Worm (Caenorhabditis elegans) whole organism, L1 larva: ENCODE results near the gene Y53G8B.1.

Experiments
- C16A3.4 ChIP-seq: fragments of 150-350 bp; optimal IDR thresholded peaks from 2 replicates; lab custom pipeline; 2014; ENCODE audit warnings: missing biosample characterization, missing genetic modification characterization
- C34B4.2 ChIP-seq: sonication (generic microtip); optimal IDR thresholded peaks from 2 replicates; lab custom pipeline; 2017; ENCODE audit warnings: mild to moderate bottlenecking, missing genetic modification characterization, missing compliant biosample characterization
- F16B12.6 ChIP-seq: fragments of 150-350 bp; optimal IDR thresholded peaks from 2 replicates; lab custom pipeline; 2014; ENCODE audit warnings: missing biosample characterization, missing genetic modification characterization
- Y116A8C.19 ChIP-seq: sonication (generic microtip); optimal IDR thresholded peaks from 2 replicates; lab custom pipeline; 2016; ENCODE audit warnings: missing compliant biosample characterization, missing genetic modification characterization, borderline replicate concordance
- aha-1 ChIP-seq: fragments of 150-350 bp; optimal IDR thresholded peaks from 2 replicates; lab custom pipeline; 2014; ENCODE audit warnings: missing biosample characterization, missing genetic modification characterization
- alr-1 ChIP-seq: fragments of 200-800 bp; sonication (Bioruptor generic); optimal IDR thresholded peaks from 2 replicates; lab custom pipeline; 2018; ENCODE audit warnings: borderline replicate concordance, mild to moderate bottlenecking, missing genetic modification characterization, missing compliant biosample characterization
- ceh-63 ChIP-seq: fragments of 200-800 bp; sonication (Bioruptor generic); optimal IDR thresholded peaks from 2 replicates; lab custom pipeline; 2018; ENCODE audit warnings: mild to moderate bottlenecking, missing genetic modification characterization, missing compliant biosample characterization
- ceh-82 ChIP-seq, 3 experiments: fragments of 150-350 bp in 1 of 3; sonication (generic microtip) in 2 of 3; optimal IDR thresholded peaks; 2 replicates each; lab custom pipeline; 2014 to 2017; ENCODE audit warnings: missing biosample characterization in 3 of 3, missing genetic modification characterization in 3 of 3
- ceh-88 ChIP-seq: fragments of 200-800 bp; sonication (Bioruptor generic); IDR thresholded peaks from 2 replicates; pipeline ENCODE4 v1.3.6; 2022; ENCODE audit warnings: missing genetic modification characterization, missing compliant biosample characterization
- ceh-90 ChIP-seq: sonication (generic microtip); optimal IDR thresholded peaks from 2 replicates; lab custom pipeline; 2016; ENCODE audit warnings: missing genetic modification characterization, missing compliant biosample characterization
- ces-1 ChIP-seq: fragments of 150-350 bp; optimal IDR thresholded peaks from 2 replicates; lab custom pipeline; 2014; ENCODE audit warnings: missing biosample characterization, missing genetic modification reagents, missing genetic modification characterization
- dpl-1 ChIP-seq, 3 experiments: fragments of 150-350 bp in 2 of 3; sonication (generic microtip) in 1 of 3; optimal IDR thresholded peaks; 2 replicates each; lab custom pipeline; 2014 to 2017; ENCODE audit warnings: missing biosample characterization in 3 of 3, missing genetic modification characterization in 3 of 3, missing genetic modification reagents in 3 of 3
- efl-1 ChIP-seq, 4 experiments: fragments of 150-350 bp; optimal IDR thresholded peaks in 3 of 4; peaks in 1 of 4; 1 replicate in 1 of 4; 2 replicates in 3 of 4; lab custom pipeline; 2014; ENCODE audit warnings: missing biosample characterization in 2 of 4, missing genetic modification characterization in 2 of 4, missing genetic modification reagents in 2 of 4
- egl-13 ChIP-seq: sonication (generic microtip); optimal IDR thresholded peaks from 2 replicates; lab custom pipeline; 2016; ENCODE audit warnings: missing genotype, missing genetic modification reagents, missing genetic modification characterization, missing compliant biosample characterization
- egl-27 ChIP-seq, 2 experiments: fragments of 150-350 bp in 1 of 2; sonication (generic microtip); optimal IDR thresholded peaks; 3 replicates each; lab custom pipeline; 2017 to 2018; ENCODE audit warnings: missing biosample characterization in 2 of 2, missing genetic modification characterization in 2 of 2, missing genetic modification reagents in 2 of 2
- elt-2 ChIP-seq: sonication (generic microtip); optimal IDR thresholded peaks from 2 replicates; lab custom pipeline; 2016; ENCODE audit warnings: missing genetic modification characterization, mild to moderate bottlenecking, inconsistent platforms, missing compliant biosample characterization, missing genetic modification reagents
- elt-3 ChIP-seq, 6 experiments: fragments of 150-350 bp in 1 of 6; sonication (generic microtip); optimal IDR thresholded peaks; 2 replicates each; lab custom pipeline; 2017 to 2018; ENCODE audit warnings: missing biosample characterization in 6 of 6, missing genetic modification characterization in 6 of 6, inconsistent platforms in 1 of 6
- ets-5 ChIP-seq: fragments of 200-800 bp; sonication (Bioruptor generic); IDR thresholded peaks from 2 replicates; pipeline ENCODE4 v1.3.6; 2022; ENCODE audit warnings: missing genetic modification characterization, missing compliant biosample characterization
- fkh-10 ChIP-seq: sonication (generic microtip); optimal IDR thresholded peaks from 2 replicates; lab custom pipeline; 2017; ENCODE audit warnings: missing biosample characterization, missing genetic modification reagents, missing genetic modification characterization
- fkh-4 ChIP-seq: sonication (generic microtip); optimal IDR thresholded peaks from 2 replicates; lab custom pipeline; 2016; ENCODE audit warnings: missing compliant biosample characterization, missing genetic modification characterization, borderline replicate concordance
- fkh-8 ChIP-seq: sonication (generic microtip); optimal IDR thresholded peaks from 2 replicates; lab custom pipeline; 2016; ENCODE audit warnings: mild to moderate bottlenecking, missing genetic modification characterization, missing compliant biosample characterization
- grh-1 ChIP-seq: fragments of 200-800 bp; sonication (Bioruptor generic); IDR thresholded peaks from 2 replicates; pipeline ENCODE4 v1.3.6; 2022; ENCODE audit warnings: missing genetic modification reagents, missing genetic modification characterization, missing compliant biosample characterization
- hlh-17 ChIP-seq: fragments of 200-800 bp; sonication (Bioruptor generic); optimal IDR thresholded peaks from 2 replicates; lab custom pipeline; 2018; ENCODE audit warnings: missing genetic modification characterization, mild to moderate bottlenecking, missing compliant biosample characterization, moderate library complexity, borderline replicate concordance
- irx-1 ChIP-seq: sonication (generic microtip); optimal IDR thresholded peaks from 2 replicates; lab custom pipeline; 2016; ENCODE audit warnings: missing genetic modification characterization, missing compliant biosample characterization
- isw-1 ChIP-seq: fragments of 200-800 bp; sonication (Bioruptor generic); IDR thresholded peaks from 2 replicates; pipeline ENCODE4 v1.3.6; 2022; ENCODE audit warnings: missing genetic modification characterization, missing compliant biosample characterization
- lin-13 ChIP-seq: fragments of 150-350 bp; optimal IDR thresholded peaks from 2 replicates; lab custom pipeline; 2014; ENCODE audit warnings: missing biosample characterization, missing genetic modification reagents, missing genetic modification characterization
- lin-15B ChIP-seq: fragments of 150-350 bp; sonication (generic microtip); optimal IDR thresholded peaks from 3 replicates; lab custom pipeline; 2014; ENCODE audit warnings: missing biosample characterization, missing genetic modification characterization
- lin-35 ChIP-seq, 2 experiments: fragments of 150-350 bp; optimal IDR thresholded peaks; 2 replicates each; lab custom pipeline; 2014; ENCODE audit warnings: missing biosample characterization in 2 of 2, missing genetic modification characterization in 2 of 2, missing genetic modification reagents in 2 of 2
- lin-39 ChIP-seq: fragments of 150-350 bp; optimal IDR thresholded peaks from 2 replicates; lab custom pipeline; 2014; ENCODE audit warnings: missing biosample characterization, missing genetic modification reagents, missing genetic modification characterization
- lir-3 ChIP-seq: sonication (generic microtip); optimal IDR thresholded peaks from 2 replicates; lab custom pipeline; 2016; ENCODE audit warnings: mild to moderate bottlenecking, missing genetic modification characterization, moderate library complexity, missing compliant biosample characterization; ENCODE audit not compliant: poor library complexity
- lsy-2 ChIP-seq, 2 experiments: fragments of 150-350 bp; optimal IDR thresholded peaks; 2 replicates each; lab custom pipeline; 2014; ENCODE audit warnings: missing biosample characterization in 2 of 2, missing genetic modification characterization in 2 of 2
- mef-2 ChIP-seq: fragments of 150-350 bp; optimal IDR thresholded peaks from 2 replicates; lab custom pipeline; 2014; ENCODE audit warnings: missing biosample characterization, missing genetic modification characterization
- nhr-12 ChIP-seq: sonication (generic microtip); optimal IDR thresholded peaks from 2 replicates; lab custom pipeline; 2017; ENCODE audit warnings: missing biosample characterization, missing genetic modification characterization
- nhr-20 ChIP-seq: sonication (generic microtip); optimal IDR thresholded peaks from 2 replicates; lab custom pipeline; 2016; ENCODE audit warnings: mild to moderate bottlenecking, missing genetic modification characterization, missing compliant biosample characterization
- nhr-237 ChIP-seq: fragments of 150-350 bp; optimal IDR thresholded peaks from 2 replicates; lab custom pipeline; 2014; ENCODE audit warnings: missing biosample characterization, missing genetic modification characterization
- nhr-28 ChIP-seq: fragments of 150-350 bp; optimal IDR thresholded peaks from 2 replicates; lab custom pipeline; 2014; ENCODE audit warnings: missing biosample characterization, missing genetic modification characterization
- nhr-47 ChIP-seq: sonication (generic microtip); optimal IDR thresholded peaks from 2 replicates; lab custom pipeline; 2016; ENCODE audit warnings: mild to moderate bottlenecking, missing genetic modification characterization, moderate library complexity, missing compliant biosample characterization
- nhr-76 ChIP-seq: sonication (generic microtip); optimal IDR thresholded peaks from 2 replicates; lab custom pipeline; 2017; ENCODE audit warnings: missing biosample characterization, missing genetic modification characterization
- nhr-77 ChIP-seq: fragments of 150-350 bp; optimal IDR thresholded peaks from 2 replicates; lab custom pipeline; 2014; ENCODE audit warnings: missing biosample characterization, missing genetic modification characterization
- nhr-90 ChIP-seq: sonication (generic microtip); optimal IDR thresholded peaks from 2 replicates; lab custom pipeline; 2016; ENCODE audit warnings: mild to moderate bottlenecking, missing genetic modification characterization, missing compliant biosample characterization; ENCODE audit not compliant: poor library complexity
- pqm-1 ChIP-seq: sonication (generic microtip); optimal IDR thresholded peaks from 3 replicates; lab custom pipeline; 2017; ENCODE audit warnings: missing biosample characterization, missing genetic modification characterization
- snu-23 ChIP-seq: sonication (generic microtip); optimal IDR thresholded peaks from 2 replicates; lab custom pipeline; 2016; ENCODE audit warnings: missing genetic modification characterization, missing compliant biosample characterization
- sptf-1 ChIP-seq: fragments of 150-350 bp; optimal IDR thresholded peaks from 2 replicates; lab custom pipeline; 2014; ENCODE audit warnings: missing biosample characterization, missing genetic modification characterization
- sup-37 ChIP-seq: fragments of 200-800 bp; sonication (Bioruptor generic); optimal IDR thresholded peaks from 2 replicates; lab custom pipeline; 2018; ENCODE audit warnings: mild to moderate bottlenecking, missing genetic modification characterization, missing compliant biosample characterization
- swsn-7 ChIP-seq: sonication (generic microtip); optimal IDR thresholded peaks from 2 replicates; lab custom pipeline; 2016; ENCODE audit warnings: missing genetic modification characterization, missing compliant biosample characterization
- unc-30 ChIP-seq: sonication (generic microtip); optimal IDR thresholded peaks from 2 replicates; lab custom pipeline; 2017; ENCODE audit warnings: missing biosample characterization, missing genetic modification characterization
- unc-62 ChIP-seq: fragments of 150-350 bp; optimal IDR thresholded peaks from 2 replicates; lab custom pipeline; 2014; ENCODE audit warnings: missing biosample characterization, missing genetic modification reagents, missing genetic modification characterization
- unc-98 ChIP-seq: fragments of 200-800 bp; sonication (Bioruptor generic); IDR thresholded peaks from 2 replicates; pipeline ENCODE4 v1.3.6; 2022; ENCODE audit warnings: missing genetic modification characterization, missing compliant biosample characterization
- vab-15 ChIP-seq: sonication (generic microtip); optimal IDR thresholded peaks from 2 replicates; lab custom pipeline; 2017; ENCODE audit warnings: missing genotype, mild to moderate bottlenecking, missing genetic modification characterization, missing compliant biosample characterization
- ztf-11 ChIP-seq, 2 experiments: sonication (generic microtip); optimal IDR thresholded peaks; 2 replicates each; lab custom pipeline; 2016 to 2017; ENCODE audit warnings: missing genetic modification characterization in 2 of 2, missing biosample characterization in 1 of 2, missing compliant biosample characterization in 1 of 2
- ztf-4 ChIP-seq: fragments of 150-350 bp; optimal IDR thresholded peaks from 2 replicates; lab custom pipeline; 2014; ENCODE audit warnings: missing biosample characterization, missing genetic modification characterization

Gene Y53G8B.1

DNA sequence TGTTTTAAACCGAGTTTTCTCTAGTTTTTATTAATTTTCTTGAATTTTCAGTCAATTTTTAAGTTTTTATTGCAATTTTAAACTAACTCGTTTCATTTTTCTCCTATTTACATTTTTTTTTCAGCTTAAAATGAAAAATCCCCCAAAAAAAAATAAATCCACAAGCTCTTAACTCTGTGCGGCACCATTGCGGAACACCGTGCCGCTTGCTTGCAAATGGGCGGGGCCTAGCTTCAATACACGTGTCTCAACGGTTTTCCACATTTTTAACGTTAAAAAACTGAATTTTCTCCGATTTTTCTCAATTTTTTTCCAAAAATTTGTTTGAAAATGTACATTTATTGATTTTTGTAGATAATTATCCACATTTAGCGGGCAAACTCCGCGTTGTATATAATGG, 45.9 kb downstream of the Y53G8B.1 start, which contains the start of gene R148.3 (continued):
- TF ChIP-seq ceh-88 (GFP tag; lab: Robert Waterston, UW), result no peak
- TF ChIP-seq lin-13 (GFP tag; lab: Kevin White, UChicago), result peak; percentile 26
- no peak for TF ChIP-seq grh-1 (GFP tag; lab: Robert Waterston, UW)
- TF ChIP-seq ets-5 (GFP tag; lab: Robert Waterston, UW), result no peak
- no peak for TF ChIP-seq hlh-17 (GFP tag; lab: Kevin White, UChicago)
- TF ChIP-seq sptf-1 (tag; lab: Kevin White, UChicago), result no peak
- TF ChIP-seq nhr-28 (tag; lab: Kevin White, UChicago), result no peak
- no peak for TF ChIP-seq mef-2 (tag; lab: Kevin White, UChicago)
- peak; percentile 6 to 59 for TF ChIP-seq lin-35 (GFP tag; optimal IDR thresholded peaks at IDR 0.05; lab: Kevin White, UChicago)
- TF ChIP-seq nhr-76, result no peak
- TF ChIP-seq ztf-4 (tag; lab: Kevin White, UChicago), result no peak
- TF ChIP-seq fkh-4 (tag; lab: Kevin White, UChicago), result no peak
- TF ChIP-seq egl-13 (tag; lab: Kevin White, UChicago), result no peak
- TF ChIP-seq vab-15 (tag; lab: Kevin White, UChicago), result no peak
- TF ChIP-seq lin-15B (tag; lab: Kevin White, UChicago), result peak; percentile 30
- peak; percentile 63 for TF ChIP-seq swsn-7 (tag; lab: Kevin White, UChicago)
- TF ChIP-seq aha-1 (tag; lab: Kevin White, UChicago), result no peak
- no peak for TF ChIP-seq ceh-90 (tag; lab: Kevin White, UChicago)
- TF ChIP-seq efl-1 (optimal IDR thresholded peaks at IDR 0.05; lab: Kevin White, UChicago), result peak; percentile 36 to 50
- TF ChIP-seq efl-1 (GFP tag; optimal IDR thresholded peaks at IDR 0.05 in 1 of 2; lab: Kevin White, UChicago), result peak; percentile 41 to 94
- TF ChIP-seq fkh-8 (tag; lab: Kevin White, UChicago), result no peak
- TF ChIP-seq lsy-2 (tag; optimal IDR thresholded peaks at IDR 0.05; lab: Kevin White, UChicago), result peak; percentile 49 to 69
- no peak for TF ChIP-seq lir-3 (tag; lab: Kevin White, UChicago)
- TF ChIP-seq dpl-1 (GFP tag; optimal IDR thresholded peaks at IDR 0.05; lab: Kevin White, UChicago), result peak; percentile 3 to 61 (median 40)
- TF ChIP-seq nhr-20, result peak; percentile 35
- no peak for TF ChIP-seq alr-1 (tag; lab: Kevin White, UChicago)
- TF ChIP-seq Y116A8C.19, result no peak
- peak; percentile 11 for TF ChIP-seq F16B12.6
- no peak for TF ChIP-seq sup-37 (GFP tag; lab: Kevin White, UChicago)
- TF ChIP-seq pqm-1, result no peak
- no peak for TF ChIP-seq unc-30
- no peak for TF ChIP-seq C34B4.2
- TF ChIP-seq ces-1 (GFP tag; lab: Kevin White, UChicago), result no peak
- TF ChIP-seq unc-98, result no peak
- no peak for TF ChIP-seq ceh-63
- TF ChIP-seq ceh-82 (tag; optimal IDR thresholded peaks at IDR 0.05; lab: Kevin White, UChicago), result peak; percentile 33 to 45 (median 34)
- peak; percentile 67 for TF ChIP-seq snu-23 (GFP tag; lab: Kevin White, UChicago)
- peak; percentile 3 for TF ChIP-seq C16A3.4 (tag; lab: Kevin White, UChicago)
- TF ChIP-seq lin-39, result peak; percentile 6
- TF ChIP-seq nhr-12 (tag; lab: Kevin White, UChicago), result no peak
- TF ChIP-seq egl-27 (tag; optimal IDR thresholded peaks at IDR 0.05; lab: Kevin White, UChicago), result no peak
- TF ChIP-seq elt-3 (tag; optimal IDR thresholded peaks at IDR 0.05; lab: Kevin White, UChicago), result no peak
- TF ChIP-seq nhr-90 (tag; lab: Kevin White, UChicago), result peak; percentile 49
- no peak for TF ChIP-seq irx-1 (tag; lab: Kevin White, UChicago)
- TF ChIP-seq isw-1 (GFP tag; lab: Robert Waterston, UW), result no peak
- TF ChIP-seq nhr-47 (tag; lab: Kevin White, UChicago), result peak; percentile 59
- TF ChIP-seq ztf-11 (tag; optimal IDR thresholded peaks at IDR 0.05; lab: Kevin White, UChicago), result peak in 1 of 2 experiments; percentile 31
- no peak for TF ChIP-seq fkh-10 (GFP tag; lab: Kevin White, UChicago)
- no peak for TF ChIP-seq elt-2 (tag; lab: Kevin White, UChicago)
- no peak for TF ChIP-seq unc-62 (GFP tag; lab: Kevin White, UChicago)
- no peak for TF ChIP-seq nhr-77 (tag; lab: Kevin White, UChicago)
- TF ChIP-seq nhr-237 (tag; lab: Kevin White, UChicago), result no peak
